Worm (Caenorhabditis elegans) whole organism, midembryonic: Measurements from ENCODE around the gene Y53G8AL.3.
A peak's percentile ranks its signal among the peaks of the same experiment; 100 is the strongest.

Source experiments
- T22C8.4 ChIP-seq: fragments of 200-800 bp; sonication (Bioruptor generic); IDR thresholded peaks from 2 replicates; pipeline ENCODE4 v1.3.6; 2022; ENCODE audit warnings: missing genetic modification characterization, missing compliant biosample characterization
- cog-1 ChIP-seq: sonication (generic microtip); optimal IDR thresholded peaks from 2 replicates; lab custom pipeline; 2016; ENCODE audit warnings: missing genetic modification characterization, missing compliant biosample characterization
- flt-1 ChIP-seq: fragments of 200-800 bp; sonication (Bioruptor generic); IDR thresholded peaks from 2 replicates; pipeline ENCODE4 v1.3.6; 2022; ENCODE audit warnings: missing genetic modification characterization, missing compliant biosample characterization
- klf-2 ChIP-seq: fragments of 200-800 bp; sonication (Bioruptor generic); conservative IDR thresholded peaks from 2 replicates; pipeline ENCODE4 v1.3.6; 2022; ENCODE audit warnings: missing genetic modification reagents, missing genetic modification characterization, missing compliant biosample characterization
- med-1 ChIP-seq: sonication (generic microtip); optimal IDR thresholded peaks from 2 replicates; lab custom pipeline; 2017; ENCODE audit warnings: missing genetic modification characterization, mild to moderate bottlenecking, missing compliant biosample characterization, antibody characterized with exemption, missing genetic modification reagents; ENCODE audit not compliant: insufficient read depth
- ref-1 ChIP-seq: fragments of 200-800 bp; sonication (Bioruptor generic); conservative IDR thresholded peaks from 2 replicates; pipeline ENCODE4 v1.3.6; 2022; ENCODE audit warnings: missing genetic modification reagents, missing genetic modification characterization, missing compliant biosample characterization
- tab-1 ChIP-seq: fragments of 200-800 bp; sonication (Bioruptor generic); IDR thresholded peaks from 2 replicates; pipeline ENCODE4 v1.3.6; 2022; ENCODE audit warnings: missing genetic modification characterization, missing compliant biosample characterization
- ztf-23 ChIP-seq: fragments of 200-800 bp; sonication (Bioruptor generic); IDR thresholded peaks from 2 replicates; pipeline ENCODE4 v1.3.6; 2022; ENCODE audit warnings: missing genetic modification reagents, missing genetic modification characterization, missing compliant biosample characterization

DNA sequence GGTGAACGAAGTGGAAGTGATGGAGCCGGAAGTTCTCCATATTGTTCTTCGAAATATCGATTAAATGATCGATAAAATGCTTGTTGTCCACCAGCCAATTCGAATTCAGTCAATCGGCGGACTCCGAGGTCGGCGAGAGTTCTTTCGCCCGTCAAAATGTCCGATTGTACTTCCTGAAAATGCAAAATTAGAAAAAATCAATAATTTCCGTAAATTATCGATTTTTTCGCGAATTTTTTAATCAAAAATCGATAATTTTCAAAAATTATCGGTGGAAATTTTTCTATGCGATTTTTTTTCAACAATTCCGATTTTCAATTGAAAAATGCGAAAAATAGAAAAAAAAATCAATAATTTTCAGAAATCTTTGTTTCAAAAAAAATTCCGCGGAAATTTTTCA, 11.0 kb downstream of the Y53G8AL.3 start:
- TF ChIP-seq T22C8.4 (GFP tag; lab: Robert Waterston, UW) (peak; percentile 78), med-1 (GFP tag; lab: Kevin White, UChicago) (no peak), tab-1 (no peak), klf-2 (no peak), flt-1 (GFP tag; lab: Robert Waterston, UW) (no peak), cog-1 (tag; lab: Kevin White, UChicago) (no peak), ztf-23 (no peak), ref-1 (GFP tag; lab: Robert Waterston, UW) (no peak)
